Worm (Caenorhabditis elegans) whole organism, dauer: Measurements from ENCODE around the gene algn-7.
"Not testable (repeated sequence)": the region's sequence is repeated elsewhere in the genome, so short reads cannot be mapped to it uniquely, and the experiment has no call there.

ENCODE experiments used
- unc-62 ChIP-seq: sonication (generic microtip); optimal IDR thresholded peaks from 2 replicates; lab custom pipeline; 2017; ENCODE audit warnings: missing biosample characterization, missing genetic modification reagents, missing genetic modification characterization

Gene algn-7

ce11 chrV:19934223-19934622 is at the start of gene algn-7:
algn-7 (minus strand) TSS chrV:19934323.
- TF ChIP-seq unc-62 = no peak

ce11 chrV:19981832-19982462 is 47.8 kb upstream of the algn-7 start, which contains the start of gene Y60A3A.24:
Y60A3A.24 (minus strand) TSS chrV:19981882.
- TF ChIP-seq unc-62 = no peak

DNA sequence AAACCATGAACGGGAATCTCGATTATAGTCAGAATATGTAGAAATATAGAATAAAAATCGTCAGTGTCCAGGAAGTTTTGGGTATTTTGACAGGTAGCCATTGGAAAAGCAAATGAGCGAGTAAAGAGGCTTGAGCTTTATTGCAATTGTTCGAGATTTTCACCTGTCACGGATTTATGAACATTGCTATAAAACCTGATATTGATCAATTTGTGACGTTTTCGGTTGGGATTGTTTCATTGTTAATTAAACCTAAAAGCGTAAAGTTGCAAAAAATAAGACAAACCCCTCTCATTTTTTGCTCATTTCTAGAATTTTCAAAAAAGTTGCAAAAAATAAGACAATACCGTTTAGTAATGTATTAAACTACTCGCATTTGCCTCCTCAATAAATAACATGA is 44.1 kb upstream of the algn-7 start, which contains the start of gene srh-183:
Gene srh-183 (minus strand): TSS at position 101 of the 400 bp plus-strand sequence.
- TF ChIP-seq unc-62 = no peak

DNA sequence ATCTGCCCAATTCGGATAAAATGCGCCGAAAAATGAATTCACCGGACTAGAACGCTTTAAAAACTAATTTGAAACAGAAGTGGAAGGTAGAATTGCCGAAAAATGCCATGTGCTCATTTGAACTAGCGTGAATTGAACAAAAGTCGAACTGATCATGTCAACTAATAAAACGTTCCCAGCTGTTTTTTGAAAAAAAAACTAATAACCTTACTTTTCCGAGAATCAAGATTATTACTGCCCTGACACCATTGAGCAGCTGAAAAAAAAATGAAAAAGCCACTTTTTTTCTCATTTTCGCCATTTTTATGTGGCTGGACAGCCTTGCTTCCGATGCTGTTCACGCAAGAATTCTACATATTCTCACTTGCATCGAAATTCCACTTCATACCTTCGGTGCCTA is 38.9 kb upstream of the algn-7 start, which contains the start of gene srh-173:
Gene srh-173 (plus strand): TSS at position 301 of the 400 bp plus-strand sequence.
- no peak for TF ChIP-seq unc-62

ce11 chrV:19965626-19966025 is 31.5 kb upstream of the algn-7 start, which contains the start of gene srh-171:
srh-171 (plus strand) TSS chrV:19965700.
- no peak for TF ChIP-seq unc-62

DNA sequence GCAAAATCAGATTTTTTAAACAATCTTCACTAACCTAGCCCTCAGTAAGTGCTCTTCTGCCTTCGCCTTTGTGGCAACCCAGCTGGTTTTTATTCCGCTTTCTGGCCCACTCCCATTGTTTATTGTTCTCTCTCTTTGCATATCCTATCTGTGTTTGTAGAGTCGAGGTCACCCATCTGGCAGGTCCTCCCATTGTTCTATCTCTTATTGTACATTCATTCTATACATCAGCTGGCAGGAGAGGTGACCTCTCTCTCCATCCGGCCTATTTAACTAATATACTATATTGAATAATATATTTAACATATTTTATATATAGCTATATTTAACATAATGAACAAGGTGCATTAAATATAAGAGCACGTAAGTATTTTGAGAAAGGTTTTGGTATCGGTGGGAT is 27.8 kb upstream of the algn-7 start:
- TF ChIP-seq unc-62 = no peak

DNA sequence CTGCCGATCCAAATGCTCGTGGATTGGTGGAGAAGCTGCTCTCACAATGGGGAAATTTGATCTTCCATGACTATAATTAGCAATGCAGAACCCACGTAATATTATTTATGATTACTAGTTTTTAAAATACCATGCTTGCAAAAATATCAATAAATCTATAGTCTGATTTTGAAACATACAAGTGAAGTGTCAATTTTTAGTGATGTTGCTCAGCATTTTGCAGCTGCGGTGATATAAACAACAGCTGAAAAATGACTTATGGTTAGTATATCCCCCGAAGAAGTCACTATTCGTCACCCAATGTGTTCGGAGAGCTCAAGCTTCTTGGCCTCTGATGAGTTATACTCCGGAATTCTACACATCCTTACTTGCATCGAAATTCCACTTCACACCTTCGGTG is 24.6 kb upstream of the algn-7 start, which contains the start of gene srh-172:
Gene srh-172 (plus strand): TSS at position 301 of the 400 bp plus-strand sequence.
- no peak for TF ChIP-seq unc-62

- TF ChIP-seq unc-62 = no peak
Observed at ce11 chrV:19955171-19955570, 21.0 kb upstream of the algn-7 start, which contains the start of gene abhd-3.1. abhd-3.1 (plus strand) TSS chrV:19955488.

ce11 chrV:19954491-19954890 is 20.4 kb upstream of the algn-7 start:
- no peak for TF ChIP-seq unc-62

DNA sequence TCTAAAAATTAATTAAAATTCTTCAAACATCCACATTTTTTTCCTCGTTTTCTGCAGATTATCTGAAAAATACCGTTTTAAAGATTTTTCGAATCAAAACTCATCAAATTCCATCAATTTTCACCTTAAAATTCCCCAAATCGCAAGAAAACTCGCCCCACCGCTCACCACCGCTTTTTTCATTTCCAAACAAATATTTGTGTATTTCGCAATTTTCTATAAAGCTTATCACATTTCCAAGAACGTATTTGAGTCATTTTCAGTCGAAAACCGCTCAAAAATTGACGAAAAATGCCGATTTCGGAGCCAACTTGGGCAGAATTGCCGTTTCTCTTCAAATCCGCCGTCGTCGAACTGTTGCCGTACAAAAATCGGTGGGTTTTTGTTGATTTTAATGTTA is 15.6 kb upstream of the algn-7 start, which contains the start of gene Y60A3A.8:
Gene Y60A3A.8 (plus strand): TSS at position 258 of the 400 bp plus-strand sequence.
- TF ChIP-seq unc-62 = not testable (repeated sequence)

ce11 chrV:19948993-19949392 is 14.9 kb upstream of the algn-7 start, which contains the start of gene tmed-4:
tmed-4 (minus strand) TSS chrV:19949093.
- not testable (repeated sequence) for TF ChIP-seq unc-62

- TF ChIP-seq unc-62 = no peak
Observed at ce11 chrV:19946529-19946928, 12.4 kb upstream of the algn-7 start, which contains the start of gene dhs-24. dhs-24 (minus strand) TSS chrV:19946629.

DNA sequence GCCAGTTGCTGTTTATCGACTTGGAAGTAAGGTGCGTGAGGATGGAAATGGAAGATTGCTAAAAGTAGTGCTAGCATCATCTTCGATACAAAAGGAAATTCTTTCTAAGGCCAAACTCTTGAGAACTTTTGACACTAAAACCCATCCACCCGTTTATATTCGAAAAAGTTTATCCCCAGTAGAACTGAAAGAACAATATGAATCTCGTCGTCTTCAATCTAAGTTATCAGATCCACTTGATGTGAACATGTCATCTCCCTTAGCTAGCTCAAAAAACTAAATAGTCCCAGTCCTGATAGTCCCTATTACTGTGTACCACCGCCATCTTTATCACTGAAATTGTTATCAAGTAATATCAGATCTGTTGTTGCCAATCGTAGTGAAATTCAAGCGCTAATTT is 2.8 kb upstream of the algn-7 start:
- no peak for TF ChIP-seq unc-62

DNA sequence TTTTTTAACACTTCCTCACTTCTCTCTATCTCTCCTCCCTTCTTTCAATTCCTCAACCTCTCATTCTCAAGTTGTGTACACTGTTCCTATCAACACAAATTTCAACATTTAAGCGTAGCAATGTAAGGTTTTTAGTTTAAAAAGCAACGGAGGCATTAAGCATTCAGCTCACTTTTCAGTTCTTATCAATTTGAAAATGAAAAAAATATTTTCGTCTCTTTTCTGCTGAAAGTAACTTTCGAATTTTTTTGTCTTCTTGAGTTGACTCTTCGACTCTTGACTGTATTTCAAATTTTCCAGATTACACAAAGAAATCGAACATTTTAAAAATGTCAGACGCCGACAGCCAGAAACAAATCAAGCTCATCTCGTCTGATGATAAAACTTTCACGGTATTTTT is 10.2 kb downstream of the algn-7 start, which contains the start of gene skr-4:
Gene skr-4 (plus strand): TSS at position 301 of the 400 bp plus-strand sequence.
- TF ChIP-seq unc-62 = no peak

ce11 chrV:19922613-19923012 is 11.5 kb downstream of the algn-7 start, which contains the start of gene Y60A3A.16:
Y60A3A.16 (minus strand) TSS chrV:19922713.
- TF ChIP-seq unc-62 = no peak

DNA sequence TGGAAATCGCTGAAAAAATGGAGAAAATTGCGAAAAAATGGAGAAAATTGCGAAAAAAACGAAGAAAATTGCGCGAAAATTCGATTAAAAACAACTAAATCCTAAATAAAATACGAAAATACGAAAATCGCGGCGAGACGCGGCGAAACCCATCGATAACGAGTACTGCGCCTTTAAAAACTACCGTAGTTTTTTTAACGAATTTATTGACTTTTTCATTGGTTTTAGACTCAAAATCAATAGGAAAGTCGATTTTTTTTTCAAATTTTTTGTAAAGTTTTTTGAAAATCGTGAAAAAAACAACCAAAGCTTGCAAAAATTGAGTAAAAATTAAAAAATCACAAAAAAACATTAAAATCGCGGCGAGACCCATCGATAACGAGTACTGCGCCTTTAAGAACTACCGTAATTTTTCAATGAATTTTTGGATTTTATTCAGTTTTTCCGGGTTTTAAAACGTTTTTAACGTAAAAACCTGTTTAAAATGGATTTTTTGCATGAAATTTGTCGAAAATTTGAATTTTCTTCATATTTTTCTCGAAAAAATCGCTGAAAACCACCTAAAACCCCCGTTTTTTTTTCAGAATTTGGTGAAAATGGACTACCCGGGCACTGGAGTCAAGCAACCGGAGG is 18.0 kb downstream of the algn-7 start, which contains the start of the genes chk-2 and Y60A3A.19:
Gene chk-2 (minus strand): TSS at position 51 of the 633 bp plus-strand sequence.
Gene Y60A3A.19 (plus strand): TSS at position 583 of the 633 bp plus-strand sequence.
- TF ChIP-seq unc-62 = no peak

DNA sequence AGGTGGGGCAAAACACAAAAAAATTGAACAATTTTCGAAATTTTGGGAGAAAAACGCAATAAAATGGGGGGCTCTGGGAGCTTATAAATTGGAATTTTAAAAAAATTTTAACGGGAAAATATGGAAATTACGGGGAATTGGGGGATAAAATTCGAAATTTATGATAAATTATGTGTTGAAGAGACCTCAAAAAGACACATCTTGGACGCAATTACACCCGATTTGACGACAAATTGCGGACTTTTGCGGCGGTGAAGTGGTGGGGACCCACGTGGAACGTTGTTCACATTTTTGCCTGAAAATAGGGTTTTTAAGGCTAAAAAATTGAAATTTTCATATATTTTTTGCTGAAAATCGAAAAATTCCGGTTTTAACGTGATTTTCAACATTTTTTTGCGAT is 25.3 kb downstream of the algn-7 start:
- TF ChIP-seq unc-62 = no peak
